Fruit fly (Drosophila melanogaster) whole organism, pupa: ENCODE results near the gene gammaCOP.

ENCODE experiments used
- CG12605 ChIP-seq: fragments of 200-800 bp; sonication (Bioruptor generic); IDR thresholded peaks from 2 replicates; pipeline ENCODE4 v1.3.6; 2022; ENCODE audit warnings: missing biosample characterization, missing genetic modification characterization
- CG13204 ChIP-seq: fragments of 200-800 bp; sonication (Bioruptor generic); optimal IDR thresholded peaks from 2 replicates; lab custom pipeline; 2018; ENCODE audit warnings: missing biosample characterization, mild to moderate bottlenecking, missing genetic modification characterization, moderate library complexity
- CG14655 ChIP-seq: fragments of 200-800 bp; sonication (Bioruptor generic); optimal IDR thresholded peaks from 3 replicates; lab custom pipeline; 2017; ENCODE audit warnings: mild to moderate bottlenecking, missing biosample characterization, missing genetic modification reagents, missing genetic modification characterization
- CG15710 ChIP-seq: fragments of 200-800 bp; sonication (Bioruptor generic); optimal IDR thresholded peaks from 2 replicates; lab custom pipeline; 2018; ENCODE audit warnings: missing biosample characterization, mild to moderate bottlenecking, missing genetic modification characterization, moderate library complexity
- CG17806 ChIP-seq: fragments of 200-800 bp; sonication (Bioruptor generic); optimal IDR thresholded peaks from 2 replicates; lab custom pipeline; 2018; ENCODE audit warnings: missing biosample characterization, mild to moderate bottlenecking, missing genetic modification characterization, moderate library complexity
- CG4496 ChIP-seq: fragments of 200-800 bp; sonication (Bioruptor generic); IDR thresholded peaks from 3 replicates; pipeline ENCODE4 v1.3.6; 2022; ENCODE audit warnings: missing biosample characterization, missing genetic modification characterization
- CG8301 ChIP-seq: fragments of 200-800 bp; sonication (Bioruptor generic); optimal IDR thresholded peaks from 2 replicates; lab custom pipeline; 2018; ENCODE audit warnings: missing biosample characterization, mild to moderate bottlenecking, missing genetic modification characterization
- CG9948 ChIP-seq: fragments of 200-800 bp; sonication (Bioruptor generic); optimal IDR thresholded peaks from 2 replicates; lab custom pipeline; 2018; ENCODE audit warnings: missing biosample characterization, mild to moderate bottlenecking, missing genetic modification characterization, moderate library complexity
- EcR ChIP-seq: fragments of 200-800 bp; sonication (Bioruptor generic); optimal IDR thresholded peaks from 3 replicates; lab custom pipeline; 2019; ENCODE audit warnings: missing biosample characterization, missing genetic modification characterization, mild to moderate bottlenecking, moderate library complexity, missing genetic modification reagents
- Pif1A ChIP-seq: fragments of 200-800 bp; sonication (Bioruptor generic); optimal IDR thresholded peaks from 3 replicates; lab custom pipeline; 2016; ENCODE audit warnings: missing biosample characterization, missing genetic modification characterization
- fd96Ca ChIP-seq: fragments of 200-800 bp; sonication (Bioruptor generic); IDR thresholded peaks from 3 replicates; pipeline ENCODE4 v1.3.6; 2022; ENCODE audit warnings: missing biosample characterization, missing genetic modification characterization
- rn ChIP-seq: fragments of 200-800 bp; sonication (Bioruptor generic); IDR thresholded peaks from 2 replicates; pipeline ENCODE4 v1.3.6; 2022; ENCODE audit warnings: missing biosample characterization, missing genetic modification characterization

DNA sequence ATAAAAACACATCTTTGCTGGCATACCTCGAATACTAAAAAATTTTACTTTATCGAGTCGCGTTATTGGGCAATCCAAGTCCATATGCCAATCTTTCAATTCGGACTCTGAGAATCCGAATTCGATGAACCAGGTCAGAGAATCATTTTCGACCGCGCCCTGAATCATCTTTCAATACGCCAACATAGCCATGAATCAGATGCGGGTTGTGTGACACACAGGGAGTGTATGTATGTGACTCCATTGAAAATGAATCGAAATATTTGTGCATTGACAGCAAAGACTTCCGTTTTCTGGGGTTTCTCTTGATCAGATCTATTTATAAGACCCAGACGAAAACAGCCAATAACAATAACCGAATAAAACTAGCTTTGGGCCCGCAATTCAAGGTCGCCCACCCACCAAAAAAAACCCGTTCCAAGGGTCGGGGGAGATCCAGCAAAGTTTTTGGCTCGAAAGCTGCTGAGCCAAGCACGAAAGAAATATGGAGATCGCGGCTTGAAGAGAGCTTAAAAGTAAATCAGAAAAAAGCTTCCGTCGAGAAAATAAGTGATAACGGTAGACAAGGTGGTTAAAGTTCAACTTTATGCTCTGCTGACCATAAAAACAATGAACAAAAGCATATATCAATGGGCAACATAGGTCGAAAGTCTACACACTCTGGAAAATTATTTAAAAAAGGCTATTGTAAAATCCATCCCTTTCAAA, 32.6 kb downstream of the gammaCOP start:
- TF ChIP-seq CG17806 (tag; lab: Kevin White, UChicago) (no peak), CG12605 (GFP tag; lab: Robert Waterston, UW) (no peak), fd96Ca (GFP tag; lab: Robert Waterston, UW) (no peak), CG9948 (tag; lab: Kevin White, UChicago) (no peak), rn (GFP tag; lab: Robert Waterston, UW) (no peak), CG4496 (GFP tag; lab: Robert Waterston, UW) (no peak), CG13204 (GFP tag; lab: Kevin White, UChicago) (no peak), CG14655 (GFP tag; lab: Kevin White, UChicago) (no peak), CG8301 (tag; lab: Kevin White, UChicago) (no peak), CG15710 (tag; lab: Kevin White, UChicago) (no peak), EcR (GFP tag; lab: Kevin White, UChicago) (no peak), Pif1A (no peak)
